Worm (Caenorhabditis elegans) whole organism, L4 larva: ENCODE data around the gene sre-33.

Source experiments
- D1046.2 ChIP-seq: fragments of 200-800 bp; sonication (Bioruptor generic); IDR thresholded peaks from 2 replicates; pipeline ENCODE4 v1.3.6; 2022; ENCODE audit warnings: missing genetic modification characterization, missing compliant biosample characterization
- F10B5.3 ChIP-seq: sonication (generic microtip); optimal IDR thresholded peaks from 2 replicates; lab custom pipeline; 2016; ENCODE audit warnings: mild to moderate bottlenecking, missing genetic modification characterization, missing compliant biosample characterization
- aly-2 ChIP-seq: sonication (generic microtip); optimal IDR thresholded peaks from 2 replicates; lab custom pipeline; 2018; ENCODE audit warnings: missing biosample characterization, missing genetic modification characterization
- ama-1 ChIP-seq: fragments of 150-350 bp; optimal IDR thresholded peaks from 2 replicates; lab custom pipeline; 2014; ENCODE audit warnings: inconsistent platforms, mixed read lengths
- ceh-28 ChIP-seq: fragments of 150-350 bp; optimal IDR thresholded peaks from 2 replicates; lab custom pipeline; 2014; ENCODE audit warnings: missing biosample characterization, missing genetic modification reagents, missing genetic modification characterization
- fkh-10 ChIP-seq: fragments of 150-350 bp; optimal IDR thresholded peaks from 2 replicates; lab custom pipeline; 2014; ENCODE audit warnings: missing biosample characterization, missing genetic modification reagents, missing genetic modification characterization
- lsy-2 ChIP-seq, 2 experiments: fragments of 150-350 bp in 1 of 2; sonication (generic microtip) in 1 of 2; optimal IDR thresholded peaks; 2 replicates each; lab custom pipeline; 2014 to 2017; ENCODE audit warnings: missing biosample characterization in 2 of 2, missing genetic modification characterization in 2 of 2
- mep-1 ChIP-seq: fragments of 150-350 bp; sonication (generic microtip); optimal IDR thresholded peaks from 3 replicates; lab custom pipeline; 2014; ENCODE audit warnings: missing biosample characterization, missing genetic modification characterization
- skn-1 ChIP-seq: fragments of 150-350 bp; optimal IDR thresholded peaks from 2 replicates; lab custom pipeline; 2014; ENCODE audit warnings: missing biosample characterization, missing genetic modification characterization
- ztf-11 ChIP-seq: fragments of 150-350 bp; optimal IDR thresholded peaks from 2 replicates; lab custom pipeline; 2014; ENCODE audit warnings: missing biosample characterization, missing genetic modification characterization

- TF ChIP-seq ztf-11 (tag; lab: Kevin White, UChicago), result no peak
- no peak for TF ChIP-seq ceh-28
- TF ChIP-seq F10B5.3 (tag; lab: Kevin White, UChicago), result no peak
- TF ChIP-seq lsy-2 (tag; optimal IDR thresholded peaks at IDR 0.05; lab: Kevin White, UChicago), result no peak
- no peak for TF ChIP-seq skn-1 (tag; lab: Kevin White, UChicago)
- TF ChIP-seq D1046.2 (GFP tag; lab: Robert Waterston, UW), result no peak
- no peak for TF ChIP-seq aly-2 (tag; lab: Kevin White, UChicago)
- no peak for TF ChIP-seq ama-1 (lab: Kevin White, UChicago)
- TF ChIP-seq fkh-10 (GFP tag; lab: Kevin White, UChicago), result no peak
- no peak for TF ChIP-seq mep-1 (tag; lab: Kevin White, UChicago)
These were observed 36.8 kb downstream of the sre-33 start, which contains the start of gene T21B4.15 for ce11 chrII:12489903-12490302.
